Fruit fly (Drosophila melanogaster) whole organism, adult: Measurements from ENCODE around the gene ND-15.

Experiments used
- CG14711 ChIP-seq: fragments of 200-800 bp; sonication (Bioruptor generic); optimal IDR thresholded peaks from 2 replicates; lab custom pipeline; 2018; ENCODE audit warnings: missing biosample characterization, mild to moderate bottlenecking, missing genetic modification characterization, moderate library complexity
- CG1620 ChIP-seq: fragments of 200-800 bp; sonication (Bioruptor generic); optimal IDR thresholded peaks from 2 replicates; lab custom pipeline; 2016; ENCODE audit warnings: missing biosample characterization, missing genetic modification characterization
- Mnt ChIP-seq: fragments of 200-800 bp; sonication (Bioruptor generic); optimal IDR thresholded peaks from 2 replicates; lab custom pipeline; 2016; ENCODE audit warnings: missing biosample characterization, mild to moderate bottlenecking, missing genetic modification characterization
- cic ChIP-seq: fragments of 200-800 bp; sonication (Bioruptor generic); optimal IDR thresholded peaks from 2 replicates; lab custom pipeline; 2017; ENCODE audit warnings: missing biosample characterization, mild to moderate bottlenecking, missing genetic modification characterization, moderate library complexity
- kay ChIP-seq: fragments of 200-800 bp; sonication (Bioruptor generic); peaks from one replicate; lab custom pipeline; 2016; ENCODE audit warnings: missing biosample characterization, missing genetic modification characterization, borderline replicate concordance
- ovo ChIP-seq: fragments of 200-800 bp; sonication (Bioruptor generic); optimal IDR thresholded peaks from 2 replicates; lab custom pipeline; 2016; ENCODE audit warnings: missing biosample characterization, missing genetic modification characterization
- pad ChIP-seq: fragments of 200-800 bp; sonication (Bioruptor generic); optimal IDR thresholded peaks from 3 replicates; lab custom pipeline; 2017; ENCODE audit warnings: missing biosample characterization, missing genetic modification characterization, mild to moderate bottlenecking, moderate library complexity, missing genetic modification reagents

DNA sequence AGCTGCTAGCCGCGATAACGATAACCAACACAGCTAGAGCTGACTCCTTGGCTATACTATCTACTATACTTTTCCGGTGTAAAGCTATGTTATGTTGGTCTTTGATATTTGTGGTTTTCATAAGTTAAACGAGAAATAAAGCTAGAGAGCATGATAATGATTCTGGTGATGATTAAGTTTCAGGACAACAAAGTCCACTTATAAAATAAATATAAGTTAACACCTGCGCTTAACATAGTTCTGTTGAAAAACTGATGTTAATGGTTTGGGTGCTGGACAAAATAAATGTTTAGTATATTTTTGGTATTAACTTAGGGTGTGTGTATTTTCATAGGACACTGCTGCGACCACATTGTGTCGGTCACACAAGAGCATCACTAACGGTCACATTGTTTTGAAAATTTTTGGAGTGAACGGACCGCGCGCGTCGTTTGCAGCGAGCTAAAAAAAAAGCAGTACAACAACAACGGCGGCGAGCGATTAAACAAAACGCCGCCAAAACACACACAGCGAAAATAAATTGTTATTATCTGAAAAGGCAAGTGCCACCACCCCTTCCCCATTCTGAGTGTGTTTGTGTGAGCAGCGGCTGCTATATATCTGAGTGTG lies 44.2 kb downstream of the ND-15 start, which contains the start of the genes CG33635 and spen:
- TF ChIP-seq Mnt (peak; percentile 84), ovo (peak; percentile 45), kay (GFP tag; lab: Kevin White, UChicago) (no peak), CG14711 (tag; lab: Kevin White, UChicago) (peak; percentile 70), pad (GFP tag; lab: Kevin White, UChicago) (peak; percentile 58), cic (GFP tag; lab: Kevin White, UChicago) (peak; percentile 92), CG1620 (GFP tag; lab: Kevin White, UChicago) (peak; percentile 28)
